Fruit fly (Drosophila melanogaster) whole organism, larva: ENCODE measurements around the gene CG43389.

Experiments used
- noc ChIP-seq: fragments of 200-800 bp; sonication (Bioruptor generic); optimal IDR thresholded peaks from 3 replicates; lab custom pipeline; 2019; ENCODE audit warnings: missing biosample characterization, mild to moderate bottlenecking, missing genetic modification characterization, moderate library complexity

Gene CG43389

dm6 chr3L:3249997-3250774 lies 2.4 kb downstream of the CG43389 start:
- peak; percentile 98 for TF ChIP-seq noc (tag; lab: Kevin White, UChicago)

- TF ChIP-seq noc (tag; lab: Kevin White, UChicago) = no peak
Measured at dm6 chr3L:3250922-3251658, 3.3 kb downstream of the CG43389 start.

- TF ChIP-seq noc (tag; lab: Kevin White, UChicago) = no peak
Measured at dm6 chr3L:3251659-3252490, 4.1 kb downstream of the CG43389 start.

dm6 chr3L:3252884-3253283 lies 5.1 kb downstream of the CG43389 start:
- no peak for TF ChIP-seq noc (tag; lab: Kevin White, UChicago)

dm6 chr3L:3253631-3254030 lies 5.8 kb downstream of the CG43389 start:
- TF ChIP-seq noc (tag; lab: Kevin White, UChicago) = no peak

- TF ChIP-seq noc (tag; lab: Kevin White, UChicago) = no peak
Measured at dm6 chr3L:3257690-3258089, 9.9 kb downstream of the CG43389 start, which contains the start of gene ckd. ckd (plus strand) TSS chr3L:3257878.

- no peak for TF ChIP-seq noc (tag; lab: Kevin White, UChicago)
Measured at dm6 chr3L:3259703-3260102, 11.9 kb downstream of the CG43389 start.

dm6 chr3L:3261642-3262041 lies 13.8 kb downstream of the CG43389 start:
- no peak for TF ChIP-seq noc (tag; lab: Kevin White, UChicago)

- no peak for TF ChIP-seq noc (tag; lab: Kevin White, UChicago)
Measured at dm6 chr3L:3266306-3266705, 18.5 kb downstream of the CG43389 start.

- no peak for TF ChIP-seq noc (tag; lab: Kevin White, UChicago)
Measured at dm6 chr3L:3268161-3268560, 20.3 kb downstream of the CG43389 start, which contains the start of gene CG34265. CG34265 (plus strand) TSS chr3L:3268461.

- TF ChIP-seq noc (tag; lab: Kevin White, UChicago) = no peak
Measured at dm6 chr3L:3270736-3271135, 22.9 kb downstream of the CG43389 start, which contains the start of gene CG14960. CG14960 (plus strand) TSS chr3L:3271036.

dm6 chr3L:3274463-3275177 lies 26.8 kb downstream of the CG43389 start:
- TF ChIP-seq noc (tag; lab: Kevin White, UChicago) = no peak

dm6 chr3L:3276930-3277329 lies 29.1 kb downstream of the CG43389 start:
- no peak for TF ChIP-seq noc (tag; lab: Kevin White, UChicago)

- no peak for TF ChIP-seq noc (tag; lab: Kevin White, UChicago)
Measured at dm6 chr3L:3279930-3280329, 32.1 kb downstream of the CG43389 start, which contains the start of gene CG12017. CG12017 (plus strand) TSS chr3L:3280239.

dm6 chr3L:3283264-3283663 lies 35.4 kb downstream of the CG43389 start:
- TF ChIP-seq noc (tag; lab: Kevin White, UChicago) = no peak
